Fruit fly (Drosophila melanogaster) whole organism, pupa: Measurements from ENCODE around the gene CG17350.

Source experiments
- CG13204 ChIP-seq: fragments of 200-800 bp; sonication (Bioruptor generic); optimal IDR thresholded peaks from 2 replicates; lab custom pipeline; 2018; ENCODE audit warnings: missing biosample characterization, mild to moderate bottlenecking, missing genetic modification characterization, moderate library complexity
- CG15710 ChIP-seq: fragments of 200-800 bp; sonication (Bioruptor generic); optimal IDR thresholded peaks from 2 replicates; lab custom pipeline; 2018; ENCODE audit warnings: missing biosample characterization, mild to moderate bottlenecking, missing genetic modification characterization, moderate library complexity
- CG34367 ChIP-seq: fragments of 200-800 bp; sonication (Bioruptor generic); optimal IDR thresholded peaks from 2 replicates; lab custom pipeline; 2018; ENCODE audit warnings: missing biosample characterization, mild to moderate bottlenecking, missing genetic modification characterization
- EcR ChIP-seq: fragments of 200-800 bp; sonication (Bioruptor generic); optimal IDR thresholded peaks from 3 replicates; lab custom pipeline; 2019; ENCODE audit warnings: missing biosample characterization, missing genetic modification characterization, mild to moderate bottlenecking, moderate library complexity, missing genetic modification reagents

DNA sequence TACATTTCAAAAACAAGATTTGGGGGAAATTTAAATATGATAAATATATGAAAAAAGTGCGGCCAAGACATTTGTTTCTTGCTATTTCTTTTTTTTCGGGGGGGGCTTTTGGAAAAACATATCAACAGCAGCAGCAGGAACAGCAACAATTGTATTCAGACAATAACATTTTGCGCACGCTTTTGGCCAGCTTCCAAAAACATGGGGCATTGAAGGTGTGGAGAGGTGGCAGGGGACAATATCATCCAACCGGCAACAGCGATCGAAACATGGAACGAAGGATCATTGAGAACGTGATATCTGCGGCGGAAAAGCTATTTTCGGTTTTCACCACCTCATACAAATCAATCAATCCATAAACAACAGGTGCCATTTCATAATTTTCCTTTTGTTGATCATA lies 21.2 kb downstream of the CG17350 start:
- TF ChIP-seq EcR = no peak
- TF ChIP-seq CG34367 = no peak
- TF ChIP-seq CG15710 = no peak
- TF ChIP-seq CG13204 (GFP tag; lab: Kevin White, UChicago) = no peak
